Worm (Caenorhabditis elegans) whole organism, L3 larva: ENCODE measurements around the gene nlp-25.

Experiments
- nhr-76 ChIP-seq: fragments of 150-350 bp; sonication (generic microtip); optimal IDR thresholded peaks from 5 replicates; lab custom pipeline; 2014; ENCODE audit warnings: missing biosample characterization, missing genetic modification characterization
- pha-4 ChIP-seq: fragments of 150-350 bp; optimal IDR thresholded peaks from 2 replicates; lab custom pipeline; 2014; ENCODE audit warnings: missing biosample characterization, missing genetic modification reagents, missing genetic modification characterization

DNA sequence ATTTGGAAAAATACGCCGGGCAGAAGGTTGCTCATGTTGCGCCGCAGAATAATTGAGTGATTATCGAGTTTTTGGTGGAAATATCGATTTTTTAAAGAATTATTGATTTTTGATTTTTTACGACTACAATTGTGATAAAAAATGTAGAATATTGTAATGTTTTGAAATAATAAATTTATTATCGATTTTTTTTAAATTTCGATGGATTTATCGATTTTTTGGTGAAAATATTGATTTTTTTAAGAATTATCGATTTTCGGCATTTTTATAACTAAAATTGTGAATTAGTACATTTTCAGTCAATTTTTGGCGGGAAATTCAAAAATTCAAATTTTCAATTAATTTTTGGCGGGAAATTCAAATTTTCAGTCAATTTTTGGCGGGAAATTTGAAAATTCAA lies 24.6 kb downstream of the nlp-25 start:
- no peak for TF ChIP-seq pha-4 (tag; lab: Kevin White, UChicago)
- TF ChIP-seq nhr-76 (tag; lab: Kevin White, UChicago) = no peak
